Fruit fly (Drosophila melanogaster) whole organism, prepupa: ENCODE measurements around the gene CG18649.

Experiments
- CG10631 ChIP-seq: fragments of 200-800 bp; sonication (Bioruptor generic); optimal IDR thresholded peaks from 2 replicates; lab custom pipeline; 2016; ENCODE audit warnings: missing biosample characterization, missing genetic modification characterization
- CG10669 ChIP-seq: fragments of 200-800 bp; sonication (Bioruptor generic); optimal IDR thresholded peaks from 3 replicates; lab custom pipeline; 2018; ENCODE audit warnings: missing biosample characterization, mild to moderate bottlenecking, missing genetic modification characterization, moderate library complexity
- CG11762 ChIP-seq: fragments of 200-800 bp; sonication (Bioruptor generic); optimal IDR thresholded peaks from 3 replicates; lab custom pipeline; 2016; ENCODE audit warnings: missing biosample characterization, missing genetic modification characterization; ENCODE audit not compliant: insufficient read depth
- CG15336 ChIP-seq: fragments of 200-800 bp; sonication (Bioruptor generic); IDR thresholded peaks from 2 replicates; pipeline ENCODE4 v1.3.6; 2022; ENCODE audit warnings: missing biosample characterization, missing genetic modification characterization
- CG1621 ChIP-seq: fragments of 200-800 bp; sonication (Bioruptor generic); optimal IDR thresholded peaks from 3 replicates; lab custom pipeline; 2018; ENCODE audit warnings: missing biosample characterization, mild to moderate bottlenecking, missing genetic modification characterization
- CG16779 ChIP-seq: fragments of 200-800 bp; sonication (Bioruptor generic); optimal IDR thresholded peaks from 3 replicates; lab custom pipeline; 2017; ENCODE audit warnings: missing biosample characterization, mild to moderate bottlenecking, missing genetic modification characterization
- CG31627 ChIP-seq: fragments of 200-800 bp; sonication (Bioruptor generic); optimal IDR thresholded peaks from 3 replicates; lab custom pipeline; 2016; ENCODE audit warnings: missing biosample characterization, missing genetic modification characterization
- CG32006 ChIP-seq: fragments of 200-800 bp; sonication (Bioruptor generic); optimal IDR thresholded peaks from 3 replicates; lab custom pipeline; 2017; ENCODE audit warnings: missing biosample characterization, mild to moderate bottlenecking, missing genetic modification characterization
- CG34406 ChIP-seq: fragments of 200-800 bp; sonication (Bioruptor generic); optimal IDR thresholded peaks from 3 replicates; lab custom pipeline; 2016; ENCODE audit warnings: missing biosample characterization, missing genetic modification characterization
- CG6276 ChIP-seq: fragments of 200-800 bp; sonication (Bioruptor generic); optimal IDR thresholded peaks from 2 replicates; lab custom pipeline; 2017; ENCODE audit warnings: missing biosample characterization, mild to moderate bottlenecking, missing genetic modification characterization
- CG6792 ChIP-seq: fragments of 200-800 bp; sonication (Bioruptor generic); optimal IDR thresholded peaks from 3 replicates; lab custom pipeline; 2016; ENCODE audit warnings: missing biosample characterization, missing genetic modification characterization
- CG6854 ChIP-seq: fragments of 200-800 bp; sonication (Bioruptor generic); optimal IDR thresholded peaks from 2 replicates; lab custom pipeline; 2017; ENCODE audit warnings: missing biosample characterization, mild to moderate bottlenecking, missing genetic modification characterization
- CG7368 ChIP-seq: fragments of 200-800 bp; sonication (Bioruptor generic); optimal IDR thresholded peaks from 3 replicates; lab custom pipeline; 2016; ENCODE audit warnings: missing biosample characterization, missing genetic modification characterization
- CG8319 ChIP-seq: fragments of 200-800 bp; sonication (Bioruptor generic); optimal IDR thresholded peaks from 3 replicates; lab custom pipeline; 2016; ENCODE audit warnings: missing biosample characterization, missing genetic modification characterization
- CG9139 ChIP-seq: fragments of 200-800 bp; sonication (Bioruptor generic); optimal IDR thresholded peaks from 3 replicates; lab custom pipeline; 2017; ENCODE audit warnings: missing biosample characterization, mild to moderate bottlenecking, missing genetic modification characterization
- Eip78C ChIP-seq: fragments of 200-800 bp; sonication (Bioruptor generic); peaks from one replicate; lab custom pipeline; 2016; ENCODE audit warnings: missing biosample characterization, missing genetic modification characterization
- Hr38 ChIP-seq: sonication (Bioruptor generic); optimal IDR thresholded peaks from 2 replicates; lab custom pipeline; 2016; ENCODE audit warnings: missing biosample characterization, missing genetic modification characterization
- Hr4 ChIP-seq: fragments of 200-800 bp; sonication (Bioruptor generic); optimal IDR thresholded peaks from 3 replicates; lab custom pipeline; 2016; ENCODE audit warnings: missing biosample characterization, missing genetic modification characterization
- Met ChIP-seq: fragments of 200-800 bp; sonication (Bioruptor generic); optimal IDR thresholded peaks from 3 replicates; lab custom pipeline; 2016; ENCODE audit warnings: missing biosample characterization, missing genetic modification characterization
- Smox ChIP-seq: fragments of 200-800 bp; sonication (Bioruptor generic); optimal IDR thresholded peaks from 3 replicates; lab custom pipeline; 2016; ENCODE audit warnings: missing biosample characterization, missing genetic modification characterization
- Sox102F ChIP-seq: fragments of 200-800 bp; sonication (Bioruptor generic); optimal IDR thresholded peaks from 2 replicates; lab custom pipeline; 2016; ENCODE audit warnings: missing biosample characterization, mild to moderate bottlenecking, missing genetic modification characterization
- Sox14 ChIP-seq: fragments of 200-800 bp; sonication (Bioruptor generic); optimal IDR thresholded peaks from 3 replicates; lab custom pipeline; 2016; ENCODE audit warnings: missing biosample characterization, missing genetic modification characterization
- achi ChIP-seq: fragments of 200-800 bp; sonication (Bioruptor generic); optimal IDR thresholded peaks from 3 replicates; lab custom pipeline; 2016; ENCODE audit warnings: missing biosample characterization, missing genetic modification characterization
- acj6 ChIP-seq: fragments of 200-800 bp; sonication (Bioruptor generic); optimal IDR thresholded peaks from 3 replicates; lab custom pipeline; 2016; ENCODE audit warnings: missing biosample characterization, missing genetic modification characterization
- cyc ChIP-seq: fragments of 200-800 bp; sonication (Bioruptor generic); optimal IDR thresholded peaks from 3 replicates; lab custom pipeline; 2016; ENCODE audit warnings: missing biosample characterization, missing genetic modification characterization
- dac ChIP-seq: fragments of 200-800 bp; sonication (Bioruptor generic); optimal IDR thresholded peaks from 2 replicates; lab custom pipeline; 2017; ENCODE audit warnings: missing biosample characterization, mild to moderate bottlenecking, missing genetic modification characterization
- dsx ChIP-seq: fragments of 200-800 bp; optimal IDR thresholded peaks from 3 replicates; lab custom pipeline; 2019; ENCODE audit warnings: missing biosample characterization, mild to moderate bottlenecking, missing genetic modification characterization, moderate library complexity; ENCODE audit not compliant: poor library complexity, severe bottlenecking
- esn ChIP-seq: fragments of 200-800 bp; sonication (Bioruptor generic); optimal IDR thresholded peaks from 2 replicates; lab custom pipeline; 2016; ENCODE audit warnings: missing biosample characterization, mild to moderate bottlenecking, missing genetic modification characterization, moderate library complexity
- fd59A ChIP-seq: fragments of 200-800 bp; sonication (Bioruptor generic); optimal IDR thresholded peaks from 2 replicates; lab custom pipeline; 2017; ENCODE audit warnings: missing biosample characterization, mild to moderate bottlenecking, missing genetic modification characterization, missing genetic modification reagents
- fd85E ChIP-seq: fragments of 200-800 bp; sonication (Bioruptor generic); optimal IDR thresholded peaks from 3 replicates; lab custom pipeline; 2016; ENCODE audit warnings: missing biosample characterization, missing genetic modification characterization
- fkh ChIP-seq: fragments of 200-800 bp; sonication (Bioruptor generic); optimal IDR thresholded peaks from 3 replicates; lab custom pipeline; 2017; ENCODE audit warnings: missing biosample characterization, mild to moderate bottlenecking, missing genetic modification characterization, moderate library complexity
- lz ChIP-seq: fragments of 200-800 bp; sonication (Bioruptor generic); optimal IDR thresholded peaks from 3 replicates; lab custom pipeline; 2016; ENCODE audit warnings: missing biosample characterization, missing genetic modification characterization
- net ChIP-seq: fragments of 200-800 bp; sonication (Bioruptor generic); optimal IDR thresholded peaks from 3 replicates; lab custom pipeline; 2016; ENCODE audit warnings: missing biosample characterization, missing genetic modification characterization
- pdm3 ChIP-seq: fragments of 200-800 bp; sonication (Bioruptor generic); optimal IDR thresholded peaks from 3 replicates; lab custom pipeline; 2016; ENCODE audit warnings: missing biosample characterization, missing genetic modification characterization
- ss ChIP-seq, 2 experiments: fragments of 200-800 bp; sonication (Bioruptor generic); optimal IDR thresholded peaks; 2 replicates in 1 of 2; 3 replicates in 1 of 2; lab custom pipeline; 2017 to 2018; ENCODE audit warnings: mild to moderate bottlenecking in 2 of 2, missing biosample characterization in 2 of 2, missing genetic modification characterization in 2 of 2, moderate library complexity in 1 of 2
- topi ChIP-seq: fragments of 200-800 bp; sonication (Bioruptor generic); optimal IDR thresholded peaks from 3 replicates; lab custom pipeline; 2016; ENCODE audit warnings: missing biosample characterization, missing genetic modification characterization
- vri ChIP-seq: fragments of 200-800 bp; sonication (Bioruptor generic); optimal IDR thresholded peaks from 3 replicates; lab custom pipeline; 2016; ENCODE audit warnings: missing biosample characterization, mild to moderate bottlenecking, missing genetic modification characterization

CG18649 gene

DNA sequence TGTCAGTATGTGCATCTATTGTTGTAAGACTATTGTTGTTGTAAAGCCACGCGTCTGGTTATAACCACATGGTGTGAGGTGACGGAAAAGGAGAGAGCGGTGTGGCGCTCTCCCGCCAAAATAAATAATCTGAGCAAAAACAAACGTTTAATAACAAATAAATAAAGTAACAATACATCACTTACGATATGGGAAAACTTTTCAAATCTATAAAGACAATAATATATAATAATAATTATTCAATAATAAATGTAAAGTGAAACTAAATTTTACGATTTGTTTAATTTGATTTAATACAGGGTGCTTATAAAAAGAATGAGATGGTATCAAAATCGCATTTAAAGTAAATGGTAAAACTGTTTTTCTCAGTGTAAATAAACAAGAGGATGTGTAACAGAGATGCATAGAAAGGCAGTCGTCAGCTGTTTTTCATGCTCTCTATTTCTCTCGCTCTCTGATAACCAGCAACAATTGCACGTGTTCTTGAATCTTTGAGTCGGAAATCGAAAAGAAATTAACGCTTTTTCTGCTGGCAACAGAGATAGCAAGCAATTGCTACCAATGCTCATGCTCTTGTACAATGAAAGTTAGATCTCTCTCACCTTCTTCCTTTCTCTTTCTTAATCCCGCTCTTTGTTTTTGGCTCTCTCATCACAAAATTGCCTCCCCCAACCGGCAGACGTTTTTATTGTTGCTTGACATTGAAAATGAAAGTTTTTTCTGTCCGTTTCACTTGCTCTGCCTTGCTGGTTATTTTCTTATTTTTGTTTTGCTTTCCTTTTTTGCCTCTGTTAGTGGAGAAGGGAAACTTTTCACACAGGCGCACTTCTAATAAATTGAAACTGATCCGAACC, 45.0 kb upstream of the CG18649 start (continued):
- TF ChIP-seq CG16779 (tag; lab: Kevin White, UChicago) (peak; percentile 53), CG6792 (GFP tag; lab: Kevin White, UChicago) (peak; percentile 69), Smox (GFP tag; lab: Kevin White, UChicago) (peak; percentile 26), Sox14 (GFP tag; lab: Kevin White, UChicago) (peak; percentile 16), CG7368 (peak; percentile 86), CG10631 (GFP tag; lab: Kevin White, UChicago) (peak; percentile 86), vri (GFP tag; lab: Kevin White, UChicago) (peak; percentile 3), CG32006 (GFP tag; lab: Kevin White, UChicago) (peak; percentile 86), fd85E (GFP tag; lab: Kevin White, UChicago) (peak; percentile 55), lz (GFP tag; lab: Kevin White, UChicago) (peak; percentile 52), Met (GFP tag; lab: Kevin White, UChicago) (peak; percentile 48), topi (GFP tag; lab: Kevin White, UChicago) (peak; percentile 61), fkh (GFP tag; lab: Kevin White, UChicago) (peak; percentile 95), fd59A (no peak), CG9139 (peak; percentile 56), CG6276 (GFP tag; lab: Kevin White, UChicago) (peak; percentile 91), achi (peak; percentile 73), Eip78C (peak; percentile 90), CG10669 (GFP tag; lab: Kevin White, UChicago) (peak; percentile 79), CG1621 (tag; lab: Kevin White, UChicago) (peak; percentile 36), Hr38 (no peak), acj6 (GFP tag; lab: Kevin White, UChicago) (peak; percentile 63), CG6854 (GFP tag; lab: Kevin White, UChicago) (peak; percentile 23), cyc (GFP tag; lab: Kevin White, UChicago) (peak; percentile 56), CG31627 (no peak), pdm3 (GFP tag; lab: Kevin White, UChicago) (peak; percentile 18), CG11762 (peak; percentile 74), esn (GFP tag; lab: Kevin White, UChicago) (peak; percentile 64), CG34406 (peak; percentile 71), Sox102F (GFP tag; lab: Kevin White, UChicago) (peak; percentile 3), net (GFP tag; lab: Kevin White, UChicago) (peak; percentile 71), dsx (peak; percentile 74)

DNA sequence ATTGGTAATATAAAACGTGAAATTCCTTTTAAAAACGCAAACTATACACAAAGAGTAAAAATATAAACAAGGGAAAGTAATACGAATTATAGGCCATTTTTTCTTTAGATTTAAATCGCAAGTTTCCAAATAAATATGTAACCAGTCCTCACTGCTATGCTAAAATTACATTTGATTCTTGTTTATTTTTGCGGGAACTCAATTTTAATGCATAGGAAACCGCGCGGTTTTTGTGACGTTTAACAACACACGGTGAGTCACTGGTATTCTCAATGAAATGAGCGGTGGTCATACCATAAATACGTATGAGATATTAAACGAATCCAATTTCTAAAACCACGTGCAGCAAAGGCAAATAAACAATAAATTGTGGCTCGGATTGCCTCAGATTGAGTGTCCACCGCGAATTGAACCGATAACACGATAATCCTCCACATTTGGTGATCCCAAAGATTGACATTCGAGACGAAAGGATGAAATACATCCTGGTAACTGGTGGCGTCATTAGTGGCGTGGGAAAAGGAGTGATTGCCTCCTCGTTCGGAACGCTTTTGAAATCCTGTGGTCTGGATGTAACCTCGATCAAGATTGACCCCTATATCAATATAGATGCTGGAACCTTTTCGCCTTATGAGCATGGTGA, 44.1 kb upstream of the CG18649 start, which contains the start of gene Ctps:
Ctps (plus strand) TSS at position 37 of the 643 bp plus-strand sequence.
- TF ChIP-seq CG8319 (GFP tag; lab: Kevin White, UChicago) (no peak), dac (no peak), fd85E (GFP tag; lab: Kevin White, UChicago) (no peak), CG10631 (GFP tag; lab: Kevin White, UChicago) (peak; percentile 29), dsx (no peak), fd59A (no peak), fkh (GFP tag; lab: Kevin White, UChicago) (peak; percentile 63), pdm3 (GFP tag; lab: Kevin White, UChicago) (peak; percentile 6), achi (no peak), lz (GFP tag; lab: Kevin White, UChicago) (peak; percentile 30), CG15336 (GFP tag; lab: Robert Waterston, UW) (0 out of 2 replicates have a peak, but pooled peaks have one; percentile 18), ss (GFP tag; optimal IDR thresholded peaks at IDR 0.05; lab: Kevin White, UChicago) (no peak), esn (GFP tag; lab: Kevin White, UChicago) (peak; percentile 37), CG1621 (tag; lab: Kevin White, UChicago) (no peak), Hr4 (GFP tag; lab: Kevin White, UChicago) (no peak), CG6854 (GFP tag; lab: Kevin White, UChicago) (peak; percentile 18), Sox14 (GFP tag; lab: Kevin White, UChicago) (peak; percentile 8), topi (GFP tag; lab: Kevin White, UChicago) (peak; percentile 18), Sox102F (GFP tag; lab: Kevin White, UChicago) (no peak), CG34406 (no peak), cyc (GFP tag; lab: Kevin White, UChicago) (no peak), net (GFP tag; lab: Kevin White, UChicago) (no peak), Hr38 (no peak), CG10669 (GFP tag; lab: Kevin White, UChicago) (no peak), CG9139 (no peak), Eip78C (peak; percentile 34)
